Fruit fly (Drosophila melanogaster) whole organism, wandering third instar larva: ENCODE results near the gene Cep135.
A peak's percentile ranks its signal among the peaks of the same experiment; 100 is the strongest.

Experiments used
- Abd-B ChIP-seq: fragments of >200 bp; optimal IDR thresholded peaks from 2 replicates; lab custom pipeline; 2017; ENCODE audit warnings: missing biosample characterization, missing genetic modification characterization
- CG32264 ChIP-seq: fragments of 200-800 bp; sonication (Bioruptor generic); optimal IDR thresholded peaks from 2 replicates; lab custom pipeline; 2016; ENCODE audit warnings: missing biosample characterization, missing genetic modification characterization
- CG9705 ChIP-seq: fragments of 200-800 bp; sonication (Bioruptor generic); optimal IDR thresholded peaks from 2 replicates; lab custom pipeline; 2018; ENCODE audit warnings: missing biosample characterization, mild to moderate bottlenecking, missing genetic modification characterization
- CrebA ChIP-seq: fragments of 200-800 bp; sonication (Bioruptor generic); optimal IDR thresholded peaks from 2 replicates; lab custom pipeline; 2016; ENCODE audit warnings: missing biosample characterization, mild to moderate bottlenecking, missing genetic modification characterization, borderline replicate concordance
- Dfd ChIP-seq: fragments of >200 bp; optimal IDR thresholded peaks from 2 replicates; lab custom pipeline; 2017; ENCODE audit warnings: missing biosample characterization, missing genetic modification characterization
- Dif ChIP-seq: fragments of 200-275, 200-300 bp; sonication (Bioruptor generic); optimal IDR thresholded peaks from 2 replicates; lab custom pipeline; 2018; ENCODE audit warnings: missing biosample characterization, missing genetic modification characterization; ENCODE audit not compliant: partially characterized antibody
- GATAd ChIP-seq: sonication (Bioruptor generic); optimal IDR thresholded peaks from 2 replicates; lab custom pipeline; 2016; ENCODE audit warnings: missing biosample characterization, missing genetic modification characterization
- HLH106 ChIP-seq: fragments of 200-800 bp; optimal IDR thresholded peaks from 3 replicates; lab custom pipeline; 2019; ENCODE audit warnings: missing biosample characterization, mild to moderate bottlenecking, missing genetic modification characterization, moderate library complexity
- Hnf4 ChIP-seq: fragments of 200-800 bp; sonication (Bioruptor generic); optimal IDR thresholded peaks from 2 replicates; lab custom pipeline; 2016; ENCODE audit warnings: missing biosample characterization, mild to moderate bottlenecking, missing genetic modification characterization
- Hr78 ChIP-seq: fragments of >200 bp; optimal IDR thresholded peaks from 2 replicates; lab custom pipeline; 2017; ENCODE audit warnings: missing biosample characterization, missing genetic modification characterization
- Hr83 ChIP-seq: fragments of 200-300 bp; sonication (Bioruptor generic); optimal IDR thresholded peaks from 2 replicates; lab custom pipeline; 2016; ENCODE audit warnings: missing biosample characterization, mild to moderate bottlenecking, missing genetic modification characterization, moderate library complexity; ENCODE audit not compliant: poor library complexity, severe bottlenecking
- Jra ChIP-seq: sonication (Bioruptor generic); optimal IDR thresholded peaks from 2 replicates; lab custom pipeline; 2016; ENCODE audit warnings: missing biosample characterization, missing genetic modification characterization
- Mio ChIP-seq: sonication (Bioruptor generic); optimal IDR thresholded peaks from 2 replicates; lab custom pipeline; 2016; ENCODE audit warnings: missing biosample characterization, missing genetic modification characterization
- Myc ChIP-seq: fragments of >200 bp; optimal IDR thresholded peaks from 2 replicates; lab custom pipeline; 2017
- N ChIP-seq: fragments of >200 bp; optimal IDR thresholded peaks from 2 replicates; lab custom pipeline; 2018; ENCODE audit warnings: missing biosample characterization, missing external identifiers, missing genetic modification characterization
- OdsH ChIP-seq: fragments of 200-800 bp; sonication (Bioruptor generic); optimal IDR thresholded peaks from 2 replicates; lab custom pipeline; 2016; ENCODE audit warnings: missing biosample characterization, mild to moderate bottlenecking, missing genetic modification characterization
- Rel ChIP-seq, 2 experiments: fragments of 200-800 bp; sonication (Bioruptor generic) in 1 of 2; optimal IDR thresholded peaks; 2 replicates in 1 of 2; 3 replicates in 1 of 2; lab custom pipeline; 2016 to 2019; ENCODE audit warnings: mild to moderate bottlenecking in 2 of 2, missing biosample characterization in 2 of 2, missing genetic modification characterization in 2 of 2, moderate library complexity in 1 of 2
- Sp1 ChIP-seq: fragments of 200-800 bp; sonication (Bioruptor generic); optimal IDR thresholded peaks from 3 replicates; lab custom pipeline; 2019; ENCODE audit warnings: missing biosample characterization, mild to moderate bottlenecking, missing genetic modification characterization, moderate library complexity
- br ChIP-seq: fragments of 200-800 bp; sonication (Bioruptor generic); optimal IDR thresholded peaks from 2 replicates; lab custom pipeline; 2016; ENCODE audit warnings: missing biosample characterization, missing genetic modification characterization
- brk ChIP-seq: fragments of 200-800 bp; sonication (Bioruptor generic); optimal IDR thresholded peaks from 2 replicates; lab custom pipeline; 2016; ENCODE audit warnings: missing biosample characterization, mild to moderate bottlenecking, missing genetic modification characterization
- dl ChIP-seq, 2 experiments: fragments of 175-275, 200-275 bp in 1 of 2; fragments of 200-275 bp in 1 of 2; sonication (Bioruptor generic); optimal IDR thresholded peaks; lab custom pipeline; 2018; ENCODE audit warnings: mild to moderate bottlenecking in 2 of 2, missing biosample characterization in 2 of 2, missing genetic modification characterization in 2 of 2, moderate library complexity in 2 of 2; ENCODE audit not compliant: partially characterized antibody in 2 of 2, insufficient read depth in 1 of 2
- dmrt93B ChIP-seq: fragments of 200-800 bp; sonication (Bioruptor generic); optimal IDR thresholded peaks from 2 replicates; lab custom pipeline; 2018; ENCODE audit warnings: missing biosample characterization, mild to moderate bottlenecking, missing genetic modification characterization
- dsf ChIP-seq: sonication (Bioruptor generic); optimal IDR thresholded peaks from 2 replicates; lab custom pipeline; 2016; ENCODE audit warnings: missing biosample characterization, missing genetic modification characterization, borderline replicate concordance
- foxo ChIP-seq, 2 experiments: fragments of 200-800 bp; sonication (Bioruptor generic); optimal IDR thresholded peaks; 2 replicates in 1 of 2; 3 replicates in 1 of 2; lab custom pipeline; 2016 to 2017; ENCODE audit warnings: missing biosample characterization in 2 of 2, missing genetic modification characterization in 2 of 2
- fru ChIP-seq: fragments of 200-800 bp; sonication (Bioruptor generic); optimal IDR thresholded peaks from 3 replicates; lab custom pipeline; 2016; ENCODE audit warnings: missing biosample characterization, mild to moderate bottlenecking, missing genetic modification characterization
- h ChIP-seq: fragments of 200-800 bp; sonication (Bioruptor generic); optimal IDR thresholded peaks from 3 replicates; lab custom pipeline; 2016; ENCODE audit warnings: missing biosample characterization, mild to moderate bottlenecking, missing genetic modification characterization
- lola ChIP-seq: fragments of >200 bp; optimal IDR thresholded peaks from 2 replicates; lab custom pipeline; 2017; ENCODE audit warnings: missing biosample characterization, missing genetic modification characterization
- pan ChIP-seq: fragments of >200 bp; optimal IDR thresholded peaks from 2 replicates; lab custom pipeline; 2017
- psq ChIP-seq: fragments of 200-800 bp; sonication (Bioruptor generic); optimal IDR thresholded peaks from 3 replicates; lab custom pipeline; 2017; ENCODE audit warnings: missing biosample characterization, mild to moderate bottlenecking, missing genetic modification characterization, moderate library complexity
- rgr ChIP-seq: fragments of 200-800 bp; sonication (Bioruptor generic); optimal IDR thresholded peaks from 3 replicates; lab custom pipeline; 2016; ENCODE audit warnings: missing biosample characterization, mild to moderate bottlenecking, missing genetic modification characterization
- sage ChIP-seq: fragments of 200-800 bp; sonication (Bioruptor generic); optimal IDR thresholded peaks from 2 replicates; lab custom pipeline; 2016; ENCODE audit warnings: missing biosample characterization, mild to moderate bottlenecking, missing genetic modification characterization
- sv ChIP-seq: fragments of 200-800 bp; sonication (Bioruptor generic); optimal IDR thresholded peaks from 3 replicates; lab custom pipeline; 2016; ENCODE audit warnings: missing biosample characterization, missing genetic modification characterization
- tai ChIP-seq: sonication (Bioruptor generic); optimal IDR thresholded peaks from 2 replicates; lab custom pipeline; 2016; ENCODE audit warnings: missing biosample characterization, missing genetic modification characterization
- woc ChIP-seq: sonication (Bioruptor generic); optimal IDR thresholded peaks from 2 replicates; lab custom pipeline; 2016; ENCODE audit warnings: missing biosample characterization, mild to moderate bottlenecking, missing genetic modification characterization

The Cep135 gene

DNA sequence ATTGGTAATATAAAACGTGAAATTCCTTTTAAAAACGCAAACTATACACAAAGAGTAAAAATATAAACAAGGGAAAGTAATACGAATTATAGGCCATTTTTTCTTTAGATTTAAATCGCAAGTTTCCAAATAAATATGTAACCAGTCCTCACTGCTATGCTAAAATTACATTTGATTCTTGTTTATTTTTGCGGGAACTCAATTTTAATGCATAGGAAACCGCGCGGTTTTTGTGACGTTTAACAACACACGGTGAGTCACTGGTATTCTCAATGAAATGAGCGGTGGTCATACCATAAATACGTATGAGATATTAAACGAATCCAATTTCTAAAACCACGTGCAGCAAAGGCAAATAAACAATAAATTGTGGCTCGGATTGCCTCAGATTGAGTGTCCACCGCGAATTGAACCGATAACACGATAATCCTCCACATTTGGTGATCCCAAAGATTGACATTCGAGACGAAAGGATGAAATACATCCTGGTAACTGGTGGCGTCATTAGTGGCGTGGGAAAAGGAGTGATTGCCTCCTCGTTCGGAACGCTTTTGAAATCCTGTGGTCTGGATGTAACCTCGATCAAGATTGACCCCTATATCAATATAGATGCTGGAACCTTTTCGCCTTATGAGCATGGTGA is 18.5 kb upstream of the Cep135 start, which contains the start of gene Ctps:
Gene Ctps (plus strand): TSS at position 37 of the 643 bp plus-strand sequence.
- peak; percentile 38 for TF ChIP-seq h (GFP tag; lab: Kevin White, UChicago)
- TF ChIP-seq HLH106, result peak; percentile 2
- TF ChIP-seq CG9705 (GFP tag; lab: Kevin White, UChicago), result no peak
- TF ChIP-seq Hr83, result peak; percentile 51
- TF ChIP-seq Jra (GFP tag; lab: Kevin White, UChicago), result peak; percentile 35
- TF ChIP-seq Dfd (GFP tag; lab: Kevin White, UChicago), result no peak
- TF ChIP-seq sage, result no peak
- no peak for TF ChIP-seq dsf (GFP tag; lab: Kevin White, UChicago)
- TF ChIP-seq dl (GFP tag; optimal IDR thresholded peaks at IDR 0.05; lab: Kevin White, UChicago; ENCODE audit: insufficient read depth in 1 of 2, partially characterized antibody in 2 of 2), result no peak
- TF ChIP-seq woc, result no peak
- no peak for TF ChIP-seq OdsH (GFP tag; lab: Kevin White, UChicago)
- no peak for TF ChIP-seq br (GFP tag; lab: Kevin White, UChicago)
- no peak for TF ChIP-seq dmrt93B (GFP tag; lab: Kevin White, UChicago)
- peak; percentile 27 for TF ChIP-seq rgr
- TF ChIP-seq foxo (GFP tag; optimal IDR thresholded peaks at IDR 0.05; lab: Kevin White, UChicago), result peak in 1 of 2 experiments; percentile 38
- TF ChIP-seq N, result no peak
- peak; percentile 16 for TF ChIP-seq brk (GFP tag; lab: Kevin White, UChicago)
- no peak for TF ChIP-seq Myc (lab: Kevin White, UChicago)
- TF ChIP-seq Abd-B (GFP tag; lab: Kevin White, UChicago), result no peak
- no peak for TF ChIP-seq Rel (GFP tag; optimal IDR thresholded peaks at IDR 0.05; lab: Kevin White, UChicago)
- peak; percentile 61 for TF ChIP-seq Rel (tag; optimal IDR thresholded peaks at IDR 0.05; lab: Kevin White, UChicago)
- TF ChIP-seq lola (GFP tag; lab: Kevin White, UChicago), result no peak
- peak; percentile 54 for TF ChIP-seq Hnf4 (GFP tag; lab: Kevin White, UChicago)
- no peak for TF ChIP-seq Mio (GFP tag; lab: Kevin White, UChicago)

DNA sequence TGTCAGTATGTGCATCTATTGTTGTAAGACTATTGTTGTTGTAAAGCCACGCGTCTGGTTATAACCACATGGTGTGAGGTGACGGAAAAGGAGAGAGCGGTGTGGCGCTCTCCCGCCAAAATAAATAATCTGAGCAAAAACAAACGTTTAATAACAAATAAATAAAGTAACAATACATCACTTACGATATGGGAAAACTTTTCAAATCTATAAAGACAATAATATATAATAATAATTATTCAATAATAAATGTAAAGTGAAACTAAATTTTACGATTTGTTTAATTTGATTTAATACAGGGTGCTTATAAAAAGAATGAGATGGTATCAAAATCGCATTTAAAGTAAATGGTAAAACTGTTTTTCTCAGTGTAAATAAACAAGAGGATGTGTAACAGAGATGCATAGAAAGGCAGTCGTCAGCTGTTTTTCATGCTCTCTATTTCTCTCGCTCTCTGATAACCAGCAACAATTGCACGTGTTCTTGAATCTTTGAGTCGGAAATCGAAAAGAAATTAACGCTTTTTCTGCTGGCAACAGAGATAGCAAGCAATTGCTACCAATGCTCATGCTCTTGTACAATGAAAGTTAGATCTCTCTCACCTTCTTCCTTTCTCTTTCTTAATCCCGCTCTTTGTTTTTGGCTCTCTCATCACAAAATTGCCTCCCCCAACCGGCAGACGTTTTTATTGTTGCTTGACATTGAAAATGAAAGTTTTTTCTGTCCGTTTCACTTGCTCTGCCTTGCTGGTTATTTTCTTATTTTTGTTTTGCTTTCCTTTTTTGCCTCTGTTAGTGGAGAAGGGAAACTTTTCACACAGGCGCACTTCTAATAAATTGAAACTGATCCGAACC is 17.7 kb upstream of the Cep135 start:
- peak; percentile 34 for TF ChIP-seq CG9705 (GFP tag; lab: Kevin White, UChicago)
- peak; percentile 48 for TF ChIP-seq dmrt93B (GFP tag; lab: Kevin White, UChicago)
- TF ChIP-seq Hr78 (GFP tag; lab: Kevin White, UChicago), result no peak
- peak; percentile 84 for TF ChIP-seq HLH106
- no peak for TF ChIP-seq pan (lab: Kevin White, UChicago)
- TF ChIP-seq dl (GFP tag; optimal IDR thresholded peaks at IDR 0.05; lab: Kevin White, UChicago; ENCODE audit: insufficient read depth in 1 of 2, partially characterized antibody in 2 of 2), result no peak
- no peak for TF ChIP-seq woc
- no peak for TF ChIP-seq lola (GFP tag; lab: Kevin White, UChicago)
- TF ChIP-seq foxo (GFP tag; optimal IDR thresholded peaks at IDR 0.05; lab: Kevin White, UChicago), result peak in 1 of 2 experiments; percentile 78
- TF ChIP-seq Hnf4 (GFP tag; lab: Kevin White, UChicago), result peak; percentile 54
- peak; percentile 14 for TF ChIP-seq br (GFP tag; lab: Kevin White, UChicago)
- peak; percentile 64 for TF ChIP-seq h (GFP tag; lab: Kevin White, UChicago)
- TF ChIP-seq rgr, result peak; percentile 54
- TF ChIP-seq OdsH (GFP tag; lab: Kevin White, UChicago), result peak; percentile 55
- no peak for TF ChIP-seq tai (GFP tag; lab: Kevin White, UChicago)
- TF ChIP-seq fru (GFP tag; lab: Kevin White, UChicago), result peak; percentile 60
- peak; percentile 59 for TF ChIP-seq brk (GFP tag; lab: Kevin White, UChicago)
- no peak for TF ChIP-seq CG32264 (GFP tag; lab: Kevin White, UChicago)
- peak; percentile 66 for TF ChIP-seq psq (GFP tag; lab: Kevin White, UChicago)
- TF ChIP-seq Mio (GFP tag; lab: Kevin White, UChicago), result no peak
- TF ChIP-seq Myc (lab: Kevin White, UChicago), result no peak
- TF ChIP-seq sv (GFP tag; lab: Kevin White, UChicago), result no peak
- TF ChIP-seq Rel (GFP tag; optimal IDR thresholded peaks at IDR 0.05; lab: Kevin White, UChicago), result no peak
- no peak for TF ChIP-seq Rel (tag; optimal IDR thresholded peaks at IDR 0.05; lab: Kevin White, UChicago)
- TF ChIP-seq N, result no peak
- no peak for TF ChIP-seq GATAd (GFP tag; lab: Kevin White, UChicago)
- TF ChIP-seq Sp1 (GFP tag; lab: Kevin White, UChicago), result peak; percentile 65
- no peak for TF ChIP-seq dsf (GFP tag; lab: Kevin White, UChicago)
- TF ChIP-seq Dif, result peak; percentile 35
- TF ChIP-seq Jra (GFP tag; lab: Kevin White, UChicago), result no peak
- no peak for TF ChIP-seq Hr83
- TF ChIP-seq CrebA (GFP tag; lab: Kevin White, UChicago), result no peak
- TF ChIP-seq, all 38 proteins: peak for 14
